Worm (Caenorhabditis elegans): ENCODE measurements around the gene Y6G8.8.

Gene Y6G8.8

DNA sequence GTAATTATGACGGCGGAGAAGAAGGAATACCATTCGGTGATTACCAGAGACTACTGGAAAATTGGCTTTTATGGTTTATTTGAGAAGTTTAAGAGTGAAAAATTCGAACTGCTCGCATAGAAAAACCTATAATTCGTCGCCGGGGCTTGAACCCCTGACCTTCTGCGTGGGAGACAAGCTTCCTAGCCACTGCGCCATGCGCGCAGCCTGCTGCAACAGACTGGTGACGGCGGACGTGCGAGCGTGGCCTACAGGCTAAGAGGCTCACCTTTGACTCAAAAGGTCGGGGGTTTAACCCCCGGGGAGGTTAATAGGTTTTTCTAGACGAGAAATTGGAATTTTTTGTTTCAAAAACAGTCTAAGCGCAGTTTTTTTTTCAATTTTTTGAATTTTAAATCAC is 44.0 kb downstream of the Y6G8.8 start:
- TF ChIP-seq ref-1 (GFP tag; conservative IDR thresholded peaks at IDR 0.05) (no peak), tab-1 (GFP tag; IDR thresholded peaks at IDR 0.05) (no peak), ztf-23 (GFP tag; IDR thresholded peaks at IDR 0.05) (no peak), cog-1 (tag; optimal IDR thresholded peaks at IDR 0.05) (no peak), flt-1 (GFP tag; IDR thresholded peaks at IDR 0.05) (no peak)

DNA sequence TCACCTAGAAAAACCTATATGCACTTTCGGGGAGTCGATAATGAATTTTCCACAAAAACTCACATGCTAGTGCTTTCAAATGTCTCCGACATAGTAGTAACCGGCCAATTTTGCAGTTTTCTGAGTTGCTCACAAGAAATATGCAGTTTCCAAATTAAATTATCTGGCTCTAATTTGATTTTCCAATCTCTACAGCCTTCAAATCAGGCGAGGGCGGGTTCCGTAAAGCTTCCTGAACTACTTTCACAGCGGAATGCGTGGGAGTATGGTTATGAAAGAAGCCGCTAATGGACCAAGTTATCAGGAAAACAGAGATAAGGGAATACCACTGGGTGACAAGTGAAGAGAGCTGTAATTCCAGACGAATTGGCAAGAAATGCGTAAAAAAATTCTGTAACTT is 45.5 kb downstream of the Y6G8.8 start, which contains the start of gene F59A1.11:
F59A1.11 (minus strand) TSS at position 101 of the 400 bp plus-strand sequence.
- no peak for TF ChIP-seq klf-2 (GFP tag; conservative IDR thresholded peaks at IDR 0.05)
- no peak for TF ChIP-seq cog-1 (tag; optimal IDR thresholded peaks at IDR 0.05)
- no peak for TF ChIP-seq ztf-29 (GFP tag; IDR thresholded peaks at IDR 0.05)
- no peak for TF ChIP-seq tab-1 (GFP tag; IDR thresholded peaks at IDR 0.05)
- TF ChIP-seq flt-1 (GFP tag; IDR thresholded peaks at IDR 0.05) = no peak
- no peak for TF ChIP-seq T22C8.4 (GFP tag; IDR thresholded peaks at IDR 0.05)
- TF ChIP-seq ref-1 (GFP tag; conservative IDR thresholded peaks at IDR 0.05) = no peak
- TF ChIP-seq med-1 (GFP tag; optimal IDR thresholded peaks at IDR 0.05; ENCODE audit: insufficient read depth) = no peak
- TF ChIP-seq ztf-23 (GFP tag; IDR thresholded peaks at IDR 0.05) = no peak

DNA sequence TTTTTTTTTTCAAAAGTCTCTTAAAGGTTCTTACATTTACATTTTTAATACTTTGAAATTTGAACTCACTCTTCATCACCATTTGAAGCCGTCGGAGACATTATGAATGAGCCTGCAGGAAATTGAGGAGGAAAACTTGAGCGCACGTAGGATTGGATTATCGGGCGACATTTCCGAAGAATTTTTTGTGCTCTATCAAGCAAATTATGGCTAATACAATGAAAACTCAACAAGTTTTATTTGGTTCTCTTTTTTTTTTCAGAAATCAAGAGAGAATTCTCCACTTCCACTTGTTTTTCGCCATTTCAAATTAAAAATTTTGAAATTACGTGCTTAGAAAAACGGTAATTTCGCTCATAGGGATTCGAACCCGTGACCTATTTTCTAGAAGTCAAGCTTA is 47.3 kb downstream of the Y6G8.8 start, which contains the start of gene F59A1.12:
F59A1.12 (minus strand) TSS at position 101 of the 400 bp plus-strand sequence.
- TF ChIP-seq ref-1 (GFP tag; conservative IDR thresholded peaks at IDR 0.05) = no peak

DNA sequence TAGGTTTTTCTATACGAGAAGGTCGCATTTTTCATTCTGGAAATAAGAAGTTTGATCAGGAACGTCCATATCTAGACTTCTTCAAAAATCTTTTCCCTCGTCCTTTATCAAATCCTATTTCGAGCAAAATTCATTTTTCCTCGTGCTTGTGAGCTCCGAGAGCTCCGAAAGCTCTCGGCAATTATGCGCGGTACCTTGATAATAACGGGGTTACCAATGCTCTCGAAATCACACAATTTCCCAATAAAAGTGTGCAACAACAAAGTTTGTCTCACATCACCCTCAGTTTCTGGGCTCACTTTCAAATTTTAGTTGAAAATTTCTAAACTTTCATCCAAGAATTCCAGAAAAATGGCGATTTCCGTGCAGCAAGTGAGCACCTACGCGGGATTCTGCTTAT is 48.2 kb downstream of the Y6G8.8 start, which contains the start of gene str-89:
str-89 (plus strand) TSS at position 301 of the 400 bp plus-strand sequence.
- TF ChIP-seq klf-2 (GFP tag; conservative IDR thresholded peaks at IDR 0.05) (no peak), T22C8.4 (GFP tag; IDR thresholded peaks at IDR 0.05) (no peak), ztf-29 (GFP tag; IDR thresholded peaks at IDR 0.05) (no peak), med-1 (GFP tag; optimal IDR thresholded peaks at IDR 0.05; ENCODE audit: insufficient read depth) (no peak), cog-1 (tag; optimal IDR thresholded peaks at IDR 0.05) (no peak)

Data from whole organism, midembryonic.